Fruit fly (Drosophila melanogaster) whole organism, prepupa: ENCODE results near the gene CG13476.

Experiments
- CG10631 ChIP-seq: fragments of 200-800 bp; sonication (Bioruptor generic); optimal IDR thresholded peaks from 2 replicates; lab custom pipeline; 2016; ENCODE audit warnings: missing biosample characterization, missing genetic modification characterization
- CG10669 ChIP-seq: fragments of 200-800 bp; sonication (Bioruptor generic); optimal IDR thresholded peaks from 3 replicates; lab custom pipeline; 2018; ENCODE audit warnings: missing biosample characterization, mild to moderate bottlenecking, missing genetic modification characterization, moderate library complexity
- CG11294 ChIP-seq: fragments of 200-800 bp; sonication (Bioruptor generic); IDR thresholded peaks from 2 replicates; pipeline ENCODE4 v1.3.6; 2022; ENCODE audit warnings: missing biosample characterization, missing genetic modification characterization
- CG11902 ChIP-seq: fragments of 200-800 bp; sonication (Bioruptor generic); optimal IDR thresholded peaks from 3 replicates; lab custom pipeline; 2016; ENCODE audit warnings: missing biosample characterization, missing genetic modification characterization
- CG15336 ChIP-seq: fragments of 200-800 bp; sonication (Bioruptor generic); IDR thresholded peaks from 2 replicates; pipeline ENCODE4 v1.3.6; 2022; ENCODE audit warnings: missing biosample characterization, missing genetic modification characterization
- CG1621 ChIP-seq: fragments of 200-800 bp; sonication (Bioruptor generic); optimal IDR thresholded peaks from 3 replicates; lab custom pipeline; 2018; ENCODE audit warnings: missing biosample characterization, mild to moderate bottlenecking, missing genetic modification characterization
- CG3032 ChIP-seq: fragments of 200-800 bp; optimal IDR thresholded peaks from 2 replicates; lab custom pipeline; 2019; ENCODE audit warnings: missing biosample characterization, mild to moderate bottlenecking, missing genetic modification characterization, moderate library complexity
- CG31627 ChIP-seq: fragments of 200-800 bp; sonication (Bioruptor generic); optimal IDR thresholded peaks from 3 replicates; lab custom pipeline; 2016; ENCODE audit warnings: missing biosample characterization, missing genetic modification characterization
- CG32006 ChIP-seq: fragments of 200-800 bp; sonication (Bioruptor generic); optimal IDR thresholded peaks from 3 replicates; lab custom pipeline; 2017; ENCODE audit warnings: missing biosample characterization, mild to moderate bottlenecking, missing genetic modification characterization
- CG34406 ChIP-seq: fragments of 200-800 bp; sonication (Bioruptor generic); optimal IDR thresholded peaks from 3 replicates; lab custom pipeline; 2016; ENCODE audit warnings: missing biosample characterization, missing genetic modification characterization
- CG3919 ChIP-seq: fragments of 200-800 bp; sonication (Bioruptor generic); optimal IDR thresholded peaks from 3 replicates; lab custom pipeline; 2016; ENCODE audit warnings: missing biosample characterization, missing genetic modification characterization
- CG6163 ChIP-seq: fragments of 200-800 bp; sonication (Bioruptor generic); IDR thresholded peaks from 3 replicates; pipeline ENCODE4 v1.3.6; 2022; ENCODE audit warnings: missing biosample characterization, missing genetic modification characterization
- CG6792 ChIP-seq: fragments of 200-800 bp; sonication (Bioruptor generic); optimal IDR thresholded peaks from 3 replicates; lab custom pipeline; 2016; ENCODE audit warnings: missing biosample characterization, missing genetic modification characterization
- CG8119 ChIP-seq: fragments of 200-800 bp; sonication (Bioruptor generic); IDR thresholded peaks from 3 replicates; pipeline ENCODE4 v1.3.6; 2022; ENCODE audit warnings: missing biosample characterization, missing genetic modification characterization
- CG8319 ChIP-seq: fragments of 200-800 bp; sonication (Bioruptor generic); optimal IDR thresholded peaks from 3 replicates; lab custom pipeline; 2016; ENCODE audit warnings: missing biosample characterization, missing genetic modification characterization
- Eip75B ChIP-seq: fragments of 200-800 bp; sonication (Bioruptor generic); optimal IDR thresholded peaks from 3 replicates; lab custom pipeline; 2016; ENCODE audit warnings: missing biosample characterization, missing genetic modification characterization
- Eip78C ChIP-seq: fragments of 200-800 bp; sonication (Bioruptor generic); peaks from one replicate; lab custom pipeline; 2016; ENCODE audit warnings: missing biosample characterization, missing genetic modification characterization
- Ets21C ChIP-seq: fragments of 200-800 bp; sonication (Bioruptor generic); optimal IDR thresholded peaks from 3 replicates; lab custom pipeline; 2016; ENCODE audit warnings: missing biosample characterization, missing genetic modification characterization
- Gug ChIP-seq: fragments of 200-800 bp; sonication (Bioruptor generic); IDR thresholded peaks from 2 replicates; pipeline ENCODE4 v1.3.6; 2022; ENCODE audit warnings: missing biosample characterization, missing genetic modification characterization
- Hr39 ChIP-seq: fragments of 200-800 bp; sonication (Bioruptor generic); optimal IDR thresholded peaks from 2 replicates; lab custom pipeline; 2016; ENCODE audit warnings: missing biosample characterization, missing genetic modification characterization
- Lpt ChIP-seq: fragments of 200-800 bp; sonication (Bioruptor generic); optimal IDR thresholded peaks from 3 replicates; lab custom pipeline; 2016; ENCODE audit warnings: missing biosample characterization, missing genetic modification characterization
- Met ChIP-seq: fragments of 200-800 bp; sonication (Bioruptor generic); optimal IDR thresholded peaks from 3 replicates; lab custom pipeline; 2016; ENCODE audit warnings: missing biosample characterization, missing genetic modification characterization
- OdsH ChIP-seq: fragments of 200-800 bp; sonication (Bioruptor generic); optimal IDR thresholded peaks from 3 replicates; lab custom pipeline; 2016; ENCODE audit warnings: missing biosample characterization, missing genetic modification characterization
- Smox ChIP-seq: fragments of 200-800 bp; sonication (Bioruptor generic); optimal IDR thresholded peaks from 3 replicates; lab custom pipeline; 2016; ENCODE audit warnings: missing biosample characterization, missing genetic modification characterization
- Sox102F ChIP-seq: fragments of 200-800 bp; sonication (Bioruptor generic); optimal IDR thresholded peaks from 2 replicates; lab custom pipeline; 2016; ENCODE audit warnings: missing biosample characterization, mild to moderate bottlenecking, missing genetic modification characterization
- Sox14 ChIP-seq: fragments of 200-800 bp; sonication (Bioruptor generic); optimal IDR thresholded peaks from 3 replicates; lab custom pipeline; 2016; ENCODE audit warnings: missing biosample characterization, missing genetic modification characterization
- Sox15 ChIP-seq: fragments of 200-800 bp; sonication (Bioruptor generic); optimal IDR thresholded peaks from 3 replicates; lab custom pipeline; 2016; ENCODE audit warnings: missing biosample characterization, missing genetic modification characterization
- achi ChIP-seq: fragments of 200-800 bp; sonication (Bioruptor generic); optimal IDR thresholded peaks from 3 replicates; lab custom pipeline; 2016; ENCODE audit warnings: missing biosample characterization, missing genetic modification characterization
- acj6 ChIP-seq: fragments of 200-800 bp; sonication (Bioruptor generic); optimal IDR thresholded peaks from 3 replicates; lab custom pipeline; 2016; ENCODE audit warnings: missing biosample characterization, missing genetic modification characterization
- cyc ChIP-seq: fragments of 200-800 bp; sonication (Bioruptor generic); optimal IDR thresholded peaks from 3 replicates; lab custom pipeline; 2016; ENCODE audit warnings: missing biosample characterization, missing genetic modification characterization
- eg ChIP-seq: fragments of 200-800 bp; sonication (Bioruptor generic); IDR thresholded peaks from 3 replicates; pipeline ENCODE4 v1.3.6; 2022; ENCODE audit warnings: missing biosample characterization, missing genetic modification characterization
- esn ChIP-seq: fragments of 200-800 bp; sonication (Bioruptor generic); optimal IDR thresholded peaks from 2 replicates; lab custom pipeline; 2016; ENCODE audit warnings: missing biosample characterization, mild to moderate bottlenecking, missing genetic modification characterization, moderate library complexity
- lz ChIP-seq: fragments of 200-800 bp; sonication (Bioruptor generic); optimal IDR thresholded peaks from 3 replicates; lab custom pipeline; 2016; ENCODE audit warnings: missing biosample characterization, missing genetic modification characterization
- pdm3 ChIP-seq: fragments of 200-800 bp; sonication (Bioruptor generic); optimal IDR thresholded peaks from 3 replicates; lab custom pipeline; 2016; ENCODE audit warnings: missing biosample characterization, missing genetic modification characterization
- spab ChIP-seq: fragments of 200-800 bp; sonication (Bioruptor generic); optimal IDR thresholded peaks from 2 replicates; lab custom pipeline; 2017; ENCODE audit warnings: missing biosample characterization, mild to moderate bottlenecking, missing genetic modification characterization, missing genetic modification reagents
- ss ChIP-seq, 2 experiments: fragments of 200-800 bp; sonication (Bioruptor generic); optimal IDR thresholded peaks; 2 replicates in 1 of 2; 3 replicates in 1 of 2; lab custom pipeline; 2017 to 2018; ENCODE audit warnings: mild to moderate bottlenecking in 2 of 2, missing biosample characterization in 2 of 2, missing genetic modification characterization in 2 of 2, moderate library complexity in 1 of 2
- svp ChIP-seq: fragments of 200-800 bp; sonication (Bioruptor generic); peaks from one replicate; lab custom pipeline; 2016; ENCODE audit warnings: missing biosample characterization, missing genetic modification characterization
- topi ChIP-seq: fragments of 200-800 bp; sonication (Bioruptor generic); optimal IDR thresholded peaks from 3 replicates; lab custom pipeline; 2016; ENCODE audit warnings: missing biosample characterization, missing genetic modification characterization
- vri ChIP-seq: fragments of 200-800 bp; sonication (Bioruptor generic); optimal IDR thresholded peaks from 3 replicates; lab custom pipeline; 2016; ENCODE audit warnings: missing biosample characterization, mild to moderate bottlenecking, missing genetic modification characterization

The CG13476 gene

DNA sequence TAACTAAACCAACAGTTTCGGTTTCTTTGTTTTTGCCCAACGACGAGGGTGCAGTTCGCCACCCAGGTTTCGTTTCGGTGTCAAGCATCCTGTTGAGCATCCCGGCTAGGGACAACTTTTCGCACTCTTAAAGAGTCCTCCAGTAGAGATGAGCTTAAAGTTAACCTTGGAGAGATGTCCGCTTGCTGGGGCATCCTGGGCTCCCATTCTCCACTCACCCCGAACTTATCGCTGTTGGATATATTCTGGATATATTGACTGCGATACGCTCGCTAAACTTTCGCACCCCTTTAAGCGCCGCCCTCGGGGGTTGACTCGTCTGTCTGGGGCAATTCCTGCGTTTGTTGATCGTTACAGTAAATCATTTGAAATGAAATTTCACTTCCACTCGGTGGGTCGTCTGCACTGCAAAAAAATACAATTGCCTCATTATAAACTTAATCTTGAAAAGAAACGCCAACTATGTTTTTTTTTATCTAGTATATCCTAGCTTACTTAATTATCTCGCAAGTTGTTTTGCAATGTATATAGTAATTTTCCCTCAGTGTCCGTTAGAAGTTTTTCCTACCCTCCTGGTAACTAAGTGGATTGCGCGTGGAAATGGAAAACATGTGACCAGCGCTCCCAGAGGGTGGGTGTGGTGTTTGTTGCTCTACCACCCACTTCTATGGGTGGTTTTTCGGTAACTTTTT is 43.6 kb upstream of the CG13476 start:
- TF ChIP-seq Eip78C (GFP tag; lab: Kevin White, UChicago) (peak; percentile 73), acj6 (GFP tag; lab: Kevin White, UChicago) (peak; percentile 23), vri (GFP tag; lab: Kevin White, UChicago) (no peak), CG15336 (GFP tag; lab: Robert Waterston, UW) (0 out of 2 replicates have a peak, but pooled peaks have one; percentile 25), CG3919 (GFP tag; lab: Kevin White, UChicago) (peak; percentile 37), CG6792 (peak; percentile 14), Lpt (no peak), pdm3 (GFP tag; lab: Kevin White, UChicago) (peak; percentile 33), CG31627 (peak; percentile 21), lz (GFP tag; lab: Kevin White, UChicago) (peak; percentile 50), Ets21C (GFP tag; lab: Kevin White, UChicago) (peak; percentile 3), CG34406 (GFP tag; lab: Kevin White, UChicago) (peak; percentile 13), CG10631 (GFP tag; lab: Kevin White, UChicago) (peak; percentile 30), Sox14 (GFP tag; lab: Kevin White, UChicago) (peak; percentile 26), CG32006 (GFP tag; lab: Kevin White, UChicago) (peak; percentile 26), CG6163 (GFP tag; lab: Robert Waterston, UW) (peak; percentile 57; the same call in 2 of the 3 replicates), achi (GFP tag; lab: Kevin White, UChicago) (peak; percentile 44), CG8119 (no peak), Met (GFP tag; lab: Kevin White, UChicago) (peak; percentile 48), eg (0 out of 3 replicates have a peak, but pooled peaks have one; percentile 22), Sox15 (GFP tag; lab: Kevin White, UChicago) (no peak), ss (GFP tag; optimal IDR thresholded peaks at IDR 0.05; lab: Kevin White, UChicago) (peak in 1 of 2 experiments; percentile 17), spab (peak; percentile 20), esn (GFP tag; lab: Kevin White, UChicago) (peak; percentile 63), CG8319 (GFP tag; lab: Kevin White, UChicago) (no peak), Eip75B (GFP tag; lab: Kevin White, UChicago) (peak; percentile 29), topi (GFP tag; lab: Kevin White, UChicago) (peak; percentile 44), svp (peak; percentile 65), CG11902 (GFP tag; lab: Kevin White, UChicago) (no peak), CG1621 (tag; lab: Kevin White, UChicago) (no peak), Sox102F (GFP tag; lab: Kevin White, UChicago) (peak; percentile 47), cyc (peak; percentile 3), CG10669 (GFP tag; lab: Kevin White, UChicago) (peak; percentile 10), OdsH (GFP tag; lab: Kevin White, UChicago) (peak; percentile 45), Smox (peak; percentile 33), Hr39 (GFP tag; lab: Kevin White, UChicago) (peak; percentile 36), CG3032 (tag; lab: Kevin White, UChicago) (no peak)

DNA sequence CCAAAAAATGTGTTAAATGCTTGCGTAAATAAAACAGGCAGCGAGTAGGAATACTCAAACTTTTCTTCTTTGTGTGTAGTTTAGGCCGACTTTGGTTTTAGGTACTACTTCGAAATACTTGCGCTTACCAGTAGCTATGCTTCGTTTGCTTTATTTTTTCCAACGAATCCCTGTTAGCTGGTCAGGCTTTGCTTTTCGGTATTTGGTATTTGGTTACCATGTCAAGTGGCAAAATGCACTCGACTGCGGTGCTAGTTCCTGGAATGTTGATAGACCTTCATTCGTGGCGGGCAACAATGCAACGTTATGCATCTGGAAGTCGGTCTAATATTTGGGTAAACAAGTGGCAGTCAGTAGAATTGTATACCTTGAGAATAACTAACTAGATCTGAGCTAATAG is 41.5 kb upstream of the CG13476 start:
- TF ChIP-seq CG34406 (GFP tag; lab: Kevin White, UChicago): no peak
- no peak for TF ChIP-seq Met (GFP tag; lab: Kevin White, UChicago)
- no peak for TF ChIP-seq CG11294
- TF ChIP-seq Gug (GFP tag; lab: Robert Waterston, UW): no peak
- TF ChIP-seq CG31627: no peak

DNA sequence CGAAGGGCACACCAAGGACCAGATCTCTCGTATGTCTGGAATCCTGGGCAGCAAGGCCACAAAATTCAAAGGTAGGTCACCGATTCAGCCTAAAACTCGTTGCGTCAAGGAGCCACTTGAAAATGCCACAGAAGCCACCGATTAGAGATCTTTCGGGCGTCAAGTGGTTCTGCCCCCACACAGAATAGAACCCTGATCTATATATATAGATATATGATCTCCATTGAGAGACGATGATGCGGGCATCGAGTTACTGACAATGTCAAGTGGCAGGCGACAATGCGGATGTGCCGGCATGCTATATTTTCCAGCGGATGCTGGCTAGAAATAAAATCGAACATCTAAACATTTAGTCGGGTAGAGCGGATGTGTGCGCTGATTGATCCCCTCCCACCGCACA is 40.9 kb upstream of the CG13476 start:
- no peak for TF ChIP-seq spab
- TF ChIP-seq pdm3 (GFP tag; lab: Kevin White, UChicago): no peak
- no peak for TF ChIP-seq OdsH (GFP tag; lab: Kevin White, UChicago)
- peak; percentile 13 for TF ChIP-seq Eip78C (GFP tag; lab: Kevin White, UChicago)
- no peak for TF ChIP-seq CG11902 (GFP tag; lab: Kevin White, UChicago)
- TF ChIP-seq, all 60 proteins: peak for 1
